Fruit fly (Drosophila melanogaster) Kc167 (cell line): ENCODE measurements around the gene GlcAT-S.

Experiments used
- Myc ChIP-seq: fragments of >200 bp; optimal IDR thresholded peaks from 2 replicates; lab custom pipeline; 2017; ENCODE audit warnings: missing external identifiers
- h ChIP-seq: fragments of >200 bp; optimal IDR thresholded peaks from 3 replicates; lab custom pipeline; 2018; ENCODE audit warnings: missing external identifiers
- psq ChIP-seq: fragments of >200 bp; optimal IDR thresholded peaks from 2 replicates; lab custom pipeline; 2017; ENCODE audit warnings: missing external identifiers
- ttk ChIP-seq: sonication (Bioruptor generic); optimal IDR thresholded peaks from 2 replicates; lab custom pipeline; 2017; ENCODE audit warnings: missing external identifiers

dm6 chr2L:9567398-9567856 lies 48.8 kb upstream of the GlcAT-S start:
- TF ChIP-seq psq (lab: Kevin White, UChicago) (no peak), h (no peak), Myc (lab: Kevin White, UChicago) (no peak), ttk (lab: Kevin White, UChicago) (no peak)
